Worm (Caenorhabditis elegans): ENCODE results near the gene F21C10.10.

DNA sequence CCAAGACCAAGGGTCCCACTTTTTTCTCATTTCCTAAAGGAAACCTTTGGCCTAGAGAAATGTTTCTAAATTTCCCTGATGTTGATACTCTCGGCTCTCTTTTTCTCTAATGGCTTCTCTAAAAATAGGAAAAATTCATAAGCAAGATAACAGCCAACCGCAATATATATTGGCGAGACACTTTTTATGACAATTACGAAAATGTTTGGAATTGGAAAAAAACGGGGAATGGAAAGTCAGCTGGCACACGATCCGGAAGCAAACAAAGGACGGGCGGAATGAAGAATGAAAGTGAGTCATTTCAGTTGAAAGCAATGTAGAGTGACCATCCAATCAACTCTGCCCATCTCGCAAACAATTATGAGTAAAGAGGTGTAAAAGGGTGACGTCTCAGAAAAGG lies 14.7 kb upstream of the F21C10.10 start:
- TF ChIP-seq che-1 (tag; optimal IDR thresholded peaks at IDR 0.05) (no peak), npax-4 (tag; optimal IDR thresholded peaks at IDR 0.05) (no peak), ama-1 (optimal IDR thresholded peaks at IDR 0.05) (no peak), unc-3 (GFP tag; conservative IDR thresholded peaks at IDR 0.05) (no peak), unc-3 (tag; optimal IDR thresholded peaks at IDR 0.05) (no peak), fkh-10 (GFP tag; optimal IDR thresholded peaks at IDR 0.05) (no peak), ceh-6 (GFP tag; optimal IDR thresholded peaks at IDR 0.05) (no peak), pqm-1 (tag; optimal IDR thresholded peaks at IDR 0.05) (no peak), ref-2 (tag; optimal IDR thresholded peaks at IDR 0.05) (no peak), F13H6.1 (tag; optimal IDR thresholded peaks at IDR 0.05) (no peak)
